Worm (Caenorhabditis elegans) whole organism, mixed stage, embryonic: ENCODE measurements around the gene dohh-1.

Experiments
- M03D4.4 ChIP-seq: sonication (generic microtip); optimal IDR thresholded peaks from 2 replicates; lab custom pipeline; 2017; ENCODE audit warnings: mild to moderate bottlenecking, missing genetic modification characterization, missing compliant biosample characterization
- bed-3 ChIP-seq: fragments of 200-800 bp; sonication (Bioruptor generic); optimal IDR thresholded peaks from 3 replicates; lab custom pipeline; 2018; ENCODE audit warnings: mild to moderate bottlenecking, missing genetic modification characterization, moderate library complexity, missing compliant biosample characterization
- blmp-1 ChIP-seq: fragments of 150-350 bp; optimal IDR thresholded peaks from 2 replicates; lab custom pipeline; 2014; ENCODE audit warnings: missing biosample characterization, missing genetic modification characterization
- ceh-39 ChIP-seq: fragments of 150-350 bp; optimal IDR thresholded peaks from 2 replicates; lab custom pipeline; 2014; ENCODE audit warnings: missing biosample characterization, missing genetic modification characterization
- ceh-43 ChIP-seq: fragments of 200-800 bp; sonication (Bioruptor generic); optimal IDR thresholded peaks from 2 replicates; lab custom pipeline; 2018; ENCODE audit warnings: mild to moderate bottlenecking, missing genetic modification characterization, moderate library complexity, missing compliant biosample characterization
- ceh-83 ChIP-seq: fragments of 200-800 bp; sonication (Bioruptor generic); optimal IDR thresholded peaks from 2 replicates; lab custom pipeline; 2018; ENCODE audit warnings: mild to moderate bottlenecking, missing genetic modification characterization, missing compliant biosample characterization
- ces-1 ChIP-seq: fragments of 150-350 bp; optimal IDR thresholded peaks from 2 replicates; lab custom pipeline; 2014; ENCODE audit warnings: missing biosample characterization, missing genetic modification reagents, missing genetic modification characterization
- cnd-1 ChIP-seq: fragments of 200-800 bp; sonication (Bioruptor generic); optimal IDR thresholded peaks from 2 replicates; lab custom pipeline; 2018; ENCODE audit warnings: mild to moderate bottlenecking, missing genetic modification characterization, missing compliant biosample characterization
- drap-1 ChIP-seq: fragments of 200-800 bp; sonication (Bioruptor generic); optimal IDR thresholded peaks from 3 replicates; lab custom pipeline; 2018; ENCODE audit warnings: mild to moderate bottlenecking, missing genetic modification characterization, missing compliant biosample characterization
- elt-1 ChIP-seq: sonication (generic microtip); optimal IDR thresholded peaks from 2 replicates; lab custom pipeline; 2017; ENCODE audit warnings: missing genetic modification characterization, mild to moderate bottlenecking, missing compliant biosample characterization, antibody characterized with exemption, moderate library complexity, borderline replicate concordance; ENCODE audit not compliant: insufficient read depth
- elt-3 ChIP-seq: fragments of 150-350 bp; optimal IDR thresholded peaks from 2 replicates; lab custom pipeline; 2014; ENCODE audit warnings: missing biosample characterization, missing genetic modification characterization
- flh-1 ChIP-seq: fragments of 200-800 bp; sonication (Bioruptor generic); optimal IDR thresholded peaks from 2 replicates; lab custom pipeline; 2018; ENCODE audit warnings: mild to moderate bottlenecking, missing genetic modification characterization, moderate library complexity, missing compliant biosample characterization
- ham-2 ChIP-seq: fragments of 200-800 bp; sonication (Bioruptor generic); optimal IDR thresholded peaks from 2 replicates; lab custom pipeline; 2018; ENCODE audit warnings: mild to moderate bottlenecking, missing genetic modification characterization, missing compliant biosample characterization
- hlh-1 ChIP-seq: fragments of 150-350 bp; optimal IDR thresholded peaks from 2 replicates; lab custom pipeline; 2014; ENCODE audit warnings: missing biosample characterization, missing genetic modification reagents, missing genetic modification characterization
- lin-13 ChIP-seq: fragments of 150-350 bp; optimal IDR thresholded peaks from 2 replicates; lab custom pipeline; 2014; ENCODE audit warnings: missing biosample characterization, missing genetic modification characterization
- lin-32 ChIP-seq: fragments of 200-800 bp; sonication (Bioruptor generic); optimal IDR thresholded peaks from 2 replicates; lab custom pipeline; 2018; ENCODE audit warnings: mild to moderate bottlenecking, missing genetic modification characterization, missing compliant biosample characterization
- lsy-2 ChIP-seq: fragments of 150-350 bp; optimal IDR thresholded peaks from 2 replicates; lab custom pipeline; 2014; ENCODE audit warnings: missing biosample characterization, missing genetic modification characterization
- mep-1 ChIP-seq: fragments of 150-350 bp; optimal IDR thresholded peaks from 2 replicates; lab custom pipeline; 2017; ENCODE audit warnings: missing biosample characterization, missing genetic modification reagents, missing genetic modification characterization, inconsistent platforms
- mls-2 ChIP-seq: sonication (generic microtip); optimal IDR thresholded peaks from 2 replicates; lab custom pipeline; 2016; ENCODE audit warnings: mild to moderate bottlenecking, missing genetic modification characterization, moderate library complexity, missing compliant biosample characterization
- nhr-12 ChIP-seq: fragments of 150-350 bp; optimal IDR thresholded peaks from 2 replicates; lab custom pipeline; 2014; ENCODE audit warnings: missing biosample characterization, missing genetic modification characterization
- nhr-2 ChIP-seq: fragments of 150-350 bp; optimal IDR thresholded peaks from 2 replicates; lab custom pipeline; 2014; ENCODE audit warnings: missing biosample characterization, missing genetic modification characterization
- nhr-237 ChIP-seq: fragments of 150-350 bp; optimal IDR thresholded peaks from 2 replicates; lab custom pipeline; 2014; ENCODE audit warnings: missing biosample characterization, missing genetic modification characterization
- nhr-28 ChIP-seq: fragments of 150-350 bp; optimal IDR thresholded peaks from 2 replicates; lab custom pipeline; 2014; ENCODE audit warnings: missing biosample characterization, missing genetic modification characterization
- nhr-76 ChIP-seq: sonication (generic microtip); optimal IDR thresholded peaks from 2 replicates; lab custom pipeline; 2017; ENCODE audit warnings: missing biosample characterization, missing genetic modification characterization
- pha-4 ChIP-seq: fragments of 150-350 bp; optimal IDR thresholded peaks from 2 replicates; lab custom pipeline; 2018; ENCODE audit warnings: missing biosample characterization, missing genetic modification reagents, missing genetic modification characterization
- sem-2 ChIP-seq: fragments of 200-800 bp; sonication (Bioruptor generic); optimal IDR thresholded peaks from 2 replicates; lab custom pipeline; 2018; ENCODE audit warnings: mild to moderate bottlenecking, missing genetic modification characterization, missing compliant biosample characterization
- snpc-4 ChIP-seq: fragments of 150-350 bp; optimal IDR thresholded peaks from 2 replicates; lab custom pipeline; 2014; ENCODE audit warnings: missing biosample characterization, missing genetic modification characterization
- tbx-8 ChIP-seq: fragments of 200-800 bp; sonication (Bioruptor generic); optimal IDR thresholded peaks from 2 replicates; lab custom pipeline; 2018; ENCODE audit warnings: mild to moderate bottlenecking, missing genetic modification characterization, moderate library complexity, missing compliant biosample characterization
- unc-120 ChIP-seq: sonication (generic microtip); optimal IDR thresholded peaks from 2 replicates; lab custom pipeline; 2017; ENCODE audit warnings: missing genetic modification characterization, missing compliant biosample characterization; ENCODE audit not compliant: poor library complexity, severe bottlenecking
- unc-39 ChIP-seq: fragments of 150-350 bp; optimal IDR thresholded peaks from 2 replicates; lab custom pipeline; 2014; ENCODE audit warnings: missing biosample characterization, missing genetic modification characterization
- unc-62 ChIP-seq: fragments of 150-350 bp; optimal IDR thresholded peaks from 2 replicates; lab custom pipeline; 2014; ENCODE audit warnings: missing biosample characterization, missing genetic modification reagents, missing genetic modification characterization
- zip-8 ChIP-seq: fragments of 150-350 bp; optimal IDR thresholded peaks from 2 replicates; lab custom pipeline; 2014; ENCODE audit warnings: missing biosample characterization, missing genetic modification characterization
- ztf-11 ChIP-seq: fragments of 150-350 bp; optimal IDR thresholded peaks from 2 replicates; lab custom pipeline; 2014; ENCODE audit warnings: missing biosample characterization, missing genetic modification characterization

dohh-1 gene

ce11 chrII:10543457-10544137 lies 36.2 kb upstream of the dohh-1 start:
- TF ChIP-seq unc-62 (GFP tag; lab: Kevin White, UChicago) (no peak), mls-2 (tag; lab: Kevin White, UChicago) (no peak), ceh-43 (no peak), zip-8 (tag; lab: Kevin White, UChicago) (no peak), nhr-28 (tag; lab: Kevin White, UChicago) (no peak), nhr-2 (tag; lab: Kevin White, UChicago) (no peak), nhr-76 (tag; lab: Kevin White, UChicago) (no peak), mep-1 (no peak), flh-1 (no peak), M03D4.4 (tag; lab: Kevin White, UChicago) (no peak), hlh-1 (tag; lab: Kevin White, UChicago) (no peak), lsy-2 (no peak), unc-120 (no peak)

ce11 chrII:10544374-10544908 lies 35.3 kb upstream of the dohh-1 start:
- no peak for TF ChIP-seq unc-39 (tag; lab: Kevin White, UChicago)
- TF ChIP-seq elt-1: no peak
- no peak for TF ChIP-seq unc-62 (GFP tag; lab: Kevin White, UChicago)
- no peak for TF ChIP-seq ceh-39 (tag; lab: Kevin White, UChicago)
- no peak for TF ChIP-seq flh-1
- TF ChIP-seq ceh-83 (GFP tag; lab: Kevin White, UChicago): no peak
- no peak for TF ChIP-seq bed-3 (GFP tag; lab: Kevin White, UChicago)
- TF ChIP-seq mls-2 (tag; lab: Kevin White, UChicago): no peak
- no peak for TF ChIP-seq lin-13
- TF ChIP-seq ces-1 (GFP tag; lab: Kevin White, UChicago): no peak
- no peak for TF ChIP-seq sem-2 (GFP tag; lab: Kevin White, UChicago)
- TF ChIP-seq nhr-2 (tag; lab: Kevin White, UChicago): no peak
- TF ChIP-seq blmp-1 (tag; lab: Kevin White, UChicago): no peak
- no peak for TF ChIP-seq lin-32
- no peak for TF ChIP-seq ham-2 (GFP tag; lab: Kevin White, UChicago)
- no peak for TF ChIP-seq elt-3
- no peak for TF ChIP-seq pha-4 (tag; lab: Kevin White, UChicago)
- no peak for TF ChIP-seq cnd-1
- no peak for TF ChIP-seq nhr-237
- no peak for TF ChIP-seq drap-1 (GFP tag; lab: Kevin White, UChicago)

ce11 chrII:10545213-10545612 lies 34.5 kb upstream of the dohh-1 start:
- TF ChIP-seq sem-2 (GFP tag; lab: Kevin White, UChicago): peak; percentile 17
- no peak for TF ChIP-seq drap-1 (GFP tag; lab: Kevin White, UChicago)
- TF ChIP-seq ceh-83 (GFP tag; lab: Kevin White, UChicago): no peak
- TF ChIP-seq ceh-39 (tag; lab: Kevin White, UChicago): no peak
- TF ChIP-seq snpc-4 (tag; lab: Kevin White, UChicago): no peak
- no peak for TF ChIP-seq mls-2 (tag; lab: Kevin White, UChicago)
- no peak for TF ChIP-seq nhr-12 (tag; lab: Kevin White, UChicago)
- TF ChIP-seq unc-62 (GFP tag; lab: Kevin White, UChicago): no peak
- TF ChIP-seq elt-3: no peak
- TF ChIP-seq unc-120: no peak
- TF ChIP-seq blmp-1 (tag; lab: Kevin White, UChicago): no peak
- TF ChIP-seq ceh-43: no peak
- no peak for TF ChIP-seq nhr-76 (tag; lab: Kevin White, UChicago)
- no peak for TF ChIP-seq ztf-11 (tag; lab: Kevin White, UChicago)
- TF ChIP-seq tbx-8 (GFP tag; lab: Kevin White, UChicago): peak; percentile 10
- TF ChIP-seq, all 35 proteins: peak for 2
